Fruit fly (Drosophila melanogaster) whole organism, prepupa: ENCODE measurements around the gene Cyp311a1.

Experiments
- Blimp-1 ChIP-seq: fragments of 200-800 bp; sonication (Bioruptor generic); optimal IDR thresholded peaks from 3 replicates; lab custom pipeline; 2017; ENCODE audit warnings: missing biosample characterization, missing genetic modification characterization, mild to moderate bottlenecking, moderate library complexity, missing genetic modification reagents
- CG10669 ChIP-seq: fragments of 200-800 bp; sonication (Bioruptor generic); optimal IDR thresholded peaks from 3 replicates; lab custom pipeline; 2018; ENCODE audit warnings: missing biosample characterization, mild to moderate bottlenecking, missing genetic modification characterization, moderate library complexity
- CG11762 ChIP-seq: fragments of 200-800 bp; sonication (Bioruptor generic); optimal IDR thresholded peaks from 3 replicates; lab custom pipeline; 2016; ENCODE audit warnings: missing biosample characterization, missing genetic modification characterization; ENCODE audit not compliant: insufficient read depth
- CG11902 ChIP-seq: fragments of 200-800 bp; sonication (Bioruptor generic); optimal IDR thresholded peaks from 3 replicates; lab custom pipeline; 2016; ENCODE audit warnings: missing biosample characterization, missing genetic modification characterization
- CG15336 ChIP-seq: fragments of 200-800 bp; sonication (Bioruptor generic); IDR thresholded peaks from 2 replicates; pipeline ENCODE4 v1.3.6; 2022; ENCODE audit warnings: missing biosample characterization, missing genetic modification characterization
- CG1621 ChIP-seq: fragments of 200-800 bp; sonication (Bioruptor generic); optimal IDR thresholded peaks from 3 replicates; lab custom pipeline; 2018; ENCODE audit warnings: missing biosample characterization, mild to moderate bottlenecking, missing genetic modification characterization
- CG16779 ChIP-seq: fragments of 200-800 bp; sonication (Bioruptor generic); optimal IDR thresholded peaks from 3 replicates; lab custom pipeline; 2017; ENCODE audit warnings: missing biosample characterization, mild to moderate bottlenecking, missing genetic modification characterization
- CG31627 ChIP-seq: fragments of 200-800 bp; sonication (Bioruptor generic); optimal IDR thresholded peaks from 3 replicates; lab custom pipeline; 2016; ENCODE audit warnings: missing biosample characterization, missing genetic modification characterization
- CG32006 ChIP-seq: fragments of 200-800 bp; sonication (Bioruptor generic); optimal IDR thresholded peaks from 3 replicates; lab custom pipeline; 2017; ENCODE audit warnings: missing biosample characterization, mild to moderate bottlenecking, missing genetic modification characterization
- CG34406 ChIP-seq: fragments of 200-800 bp; sonication (Bioruptor generic); optimal IDR thresholded peaks from 3 replicates; lab custom pipeline; 2016; ENCODE audit warnings: missing biosample characterization, missing genetic modification characterization
- CG3919 ChIP-seq: fragments of 200-800 bp; sonication (Bioruptor generic); optimal IDR thresholded peaks from 3 replicates; lab custom pipeline; 2016; ENCODE audit warnings: missing biosample characterization, missing genetic modification characterization
- CG4318 ChIP-seq: fragments of 200-800 bp; sonication (Bioruptor generic); optimal IDR thresholded peaks from 3 replicates; lab custom pipeline; 2017; ENCODE audit warnings: missing biosample characterization, mild to moderate bottlenecking, missing genetic modification characterization
- CG6163 ChIP-seq: fragments of 200-800 bp; sonication (Bioruptor generic); IDR thresholded peaks from 3 replicates; pipeline ENCODE4 v1.3.6; 2022; ENCODE audit warnings: missing biosample characterization, missing genetic modification characterization
- CG6792 ChIP-seq: fragments of 200-800 bp; sonication (Bioruptor generic); optimal IDR thresholded peaks from 3 replicates; lab custom pipeline; 2016; ENCODE audit warnings: missing biosample characterization, missing genetic modification characterization
- CG6808 ChIP-seq: fragments of 200-800 bp; sonication (Bioruptor generic); optimal IDR thresholded peaks from 3 replicates; lab custom pipeline; 2017; ENCODE audit warnings: missing biosample characterization, missing genetic modification characterization, mild to moderate bottlenecking, moderate library complexity, missing genetic modification reagents
- CG6854 ChIP-seq: fragments of 200-800 bp; sonication (Bioruptor generic); optimal IDR thresholded peaks from 2 replicates; lab custom pipeline; 2017; ENCODE audit warnings: missing biosample characterization, mild to moderate bottlenecking, missing genetic modification characterization
- CG7368 ChIP-seq: fragments of 200-800 bp; sonication (Bioruptor generic); optimal IDR thresholded peaks from 3 replicates; lab custom pipeline; 2016; ENCODE audit warnings: missing biosample characterization, missing genetic modification characterization
- CG8119 ChIP-seq: fragments of 200-800 bp; sonication (Bioruptor generic); IDR thresholded peaks from 3 replicates; pipeline ENCODE4 v1.3.6; 2022; ENCODE audit warnings: missing biosample characterization, missing genetic modification characterization
- CG8319 ChIP-seq: fragments of 200-800 bp; sonication (Bioruptor generic); optimal IDR thresholded peaks from 3 replicates; lab custom pipeline; 2016; ENCODE audit warnings: missing biosample characterization, missing genetic modification characterization
- CG8632 ChIP-seq: fragments of 200-800 bp; sonication (Bioruptor generic); optimal IDR thresholded peaks from 3 replicates; lab custom pipeline; 2016; ENCODE audit warnings: missing biosample characterization, missing genetic modification characterization
- Eip75B ChIP-seq: fragments of 200-800 bp; sonication (Bioruptor generic); optimal IDR thresholded peaks from 3 replicates; lab custom pipeline; 2016; ENCODE audit warnings: missing biosample characterization, missing genetic modification characterization
- Eip78C ChIP-seq: fragments of 200-800 bp; sonication (Bioruptor generic); peaks from one replicate; lab custom pipeline; 2016; ENCODE audit warnings: missing biosample characterization, missing genetic modification characterization
- Eip93F ChIP-seq: fragments of 200-800 bp; sonication (Bioruptor generic); optimal IDR thresholded peaks from 2 replicates; lab custom pipeline; 2016; ENCODE audit warnings: missing biosample characterization, mild to moderate bottlenecking, missing genetic modification characterization
- Ets96B ChIP-seq: fragments of 200-800 bp; optimal IDR thresholded peaks from 2 replicates; lab custom pipeline; 2019; ENCODE audit warnings: missing biosample characterization, mild to moderate bottlenecking, missing genetic modification characterization, moderate library complexity
- Gug ChIP-seq: fragments of 200-800 bp; sonication (Bioruptor generic); IDR thresholded peaks from 2 replicates; pipeline ENCODE4 v1.3.6; 2022; ENCODE audit warnings: missing biosample characterization, missing genetic modification characterization
- Hr38 ChIP-seq: sonication (Bioruptor generic); optimal IDR thresholded peaks from 2 replicates; lab custom pipeline; 2016; ENCODE audit warnings: missing biosample characterization, missing genetic modification characterization
- Hr39 ChIP-seq: fragments of 200-800 bp; sonication (Bioruptor generic); optimal IDR thresholded peaks from 2 replicates; lab custom pipeline; 2016; ENCODE audit warnings: missing biosample characterization, missing genetic modification characterization
- Hr4 ChIP-seq: fragments of 200-800 bp; sonication (Bioruptor generic); optimal IDR thresholded peaks from 3 replicates; lab custom pipeline; 2016; ENCODE audit warnings: missing biosample characterization, missing genetic modification characterization
- Lpt ChIP-seq: fragments of 200-800 bp; sonication (Bioruptor generic); optimal IDR thresholded peaks from 3 replicates; lab custom pipeline; 2016; ENCODE audit warnings: missing biosample characterization, missing genetic modification characterization
- Met ChIP-seq: fragments of 200-800 bp; sonication (Bioruptor generic); optimal IDR thresholded peaks from 3 replicates; lab custom pipeline; 2016; ENCODE audit warnings: missing biosample characterization, missing genetic modification characterization
- OdsH ChIP-seq: fragments of 200-800 bp; sonication (Bioruptor generic); optimal IDR thresholded peaks from 3 replicates; lab custom pipeline; 2016; ENCODE audit warnings: missing biosample characterization, missing genetic modification characterization
- Smox ChIP-seq: fragments of 200-800 bp; sonication (Bioruptor generic); optimal IDR thresholded peaks from 3 replicates; lab custom pipeline; 2016; ENCODE audit warnings: missing biosample characterization, missing genetic modification characterization
- Sox14 ChIP-seq: fragments of 200-800 bp; sonication (Bioruptor generic); optimal IDR thresholded peaks from 3 replicates; lab custom pipeline; 2016; ENCODE audit warnings: missing biosample characterization, missing genetic modification characterization
- Sox15 ChIP-seq: fragments of 200-800 bp; sonication (Bioruptor generic); optimal IDR thresholded peaks from 3 replicates; lab custom pipeline; 2016; ENCODE audit warnings: missing biosample characterization, missing genetic modification characterization
- acj6 ChIP-seq: fragments of 200-800 bp; sonication (Bioruptor generic); optimal IDR thresholded peaks from 3 replicates; lab custom pipeline; 2016; ENCODE audit warnings: missing biosample characterization, missing genetic modification characterization
- cyc ChIP-seq: fragments of 200-800 bp; sonication (Bioruptor generic); optimal IDR thresholded peaks from 3 replicates; lab custom pipeline; 2016; ENCODE audit warnings: missing biosample characterization, missing genetic modification characterization
- dac ChIP-seq: fragments of 200-800 bp; sonication (Bioruptor generic); optimal IDR thresholded peaks from 2 replicates; lab custom pipeline; 2017; ENCODE audit warnings: missing biosample characterization, mild to moderate bottlenecking, missing genetic modification characterization
- dsx ChIP-seq: fragments of 200-800 bp; optimal IDR thresholded peaks from 3 replicates; lab custom pipeline; 2019; ENCODE audit warnings: missing biosample characterization, mild to moderate bottlenecking, missing genetic modification characterization, moderate library complexity; ENCODE audit not compliant: poor library complexity, severe bottlenecking
- eg ChIP-seq: fragments of 200-800 bp; sonication (Bioruptor generic); IDR thresholded peaks from 3 replicates; pipeline ENCODE4 v1.3.6; 2022; ENCODE audit warnings: missing biosample characterization, missing genetic modification characterization
- fd59A ChIP-seq: fragments of 200-800 bp; sonication (Bioruptor generic); optimal IDR thresholded peaks from 2 replicates; lab custom pipeline; 2017; ENCODE audit warnings: missing biosample characterization, mild to moderate bottlenecking, missing genetic modification characterization, missing genetic modification reagents
- fkh ChIP-seq: fragments of 200-800 bp; sonication (Bioruptor generic); optimal IDR thresholded peaks from 3 replicates; lab custom pipeline; 2017; ENCODE audit warnings: missing biosample characterization, mild to moderate bottlenecking, missing genetic modification characterization, moderate library complexity
- lz ChIP-seq: fragments of 200-800 bp; sonication (Bioruptor generic); optimal IDR thresholded peaks from 3 replicates; lab custom pipeline; 2016; ENCODE audit warnings: missing biosample characterization, missing genetic modification characterization
- net ChIP-seq: fragments of 200-800 bp; sonication (Bioruptor generic); optimal IDR thresholded peaks from 3 replicates; lab custom pipeline; 2016; ENCODE audit warnings: missing biosample characterization, missing genetic modification characterization
- pdm3 ChIP-seq: fragments of 200-800 bp; sonication (Bioruptor generic); optimal IDR thresholded peaks from 3 replicates; lab custom pipeline; 2016; ENCODE audit warnings: missing biosample characterization, missing genetic modification characterization
- salr ChIP-seq, 2 experiments: fragments of 200-800 bp; sonication (Bioruptor generic); optimal IDR thresholded peaks; 3 replicates each; lab custom pipeline; 2016 to 2018; ENCODE audit warnings: missing biosample characterization in 2 of 2, missing genetic modification characterization in 2 of 2, mild to moderate bottlenecking in 1 of 2
- spab ChIP-seq: fragments of 200-800 bp; sonication (Bioruptor generic); optimal IDR thresholded peaks from 2 replicates; lab custom pipeline; 2017; ENCODE audit warnings: missing biosample characterization, mild to moderate bottlenecking, missing genetic modification characterization, missing genetic modification reagents
- ss ChIP-seq, 2 experiments: fragments of 200-800 bp; sonication (Bioruptor generic); optimal IDR thresholded peaks; 2 replicates in 1 of 2; 3 replicates in 1 of 2; lab custom pipeline; 2017 to 2018; ENCODE audit warnings: mild to moderate bottlenecking in 2 of 2, missing biosample characterization in 2 of 2, missing genetic modification characterization in 2 of 2, moderate library complexity in 1 of 2
- svp ChIP-seq: fragments of 200-800 bp; sonication (Bioruptor generic); peaks from one replicate; lab custom pipeline; 2016; ENCODE audit warnings: missing biosample characterization, missing genetic modification characterization
- topi ChIP-seq: fragments of 200-800 bp; sonication (Bioruptor generic); optimal IDR thresholded peaks from 3 replicates; lab custom pipeline; 2016; ENCODE audit warnings: missing biosample characterization, missing genetic modification characterization
- vri ChIP-seq: fragments of 200-800 bp; sonication (Bioruptor generic); optimal IDR thresholded peaks from 3 replicates; lab custom pipeline; 2016; ENCODE audit warnings: missing biosample characterization, mild to moderate bottlenecking, missing genetic modification characterization

The Cyp311a1 gene

dm6 chrX:12031400-12031799, at the start of gene Cyp311a1:
Gene Cyp311a1, minus strand, starts transcription at chrX:12031465.
- TF ChIP-seq topi = no peak
- no peak for TF ChIP-seq Smox (GFP tag; lab: Kevin White, UChicago)
- TF ChIP-seq eg = 0 out of 3 replicates have a peak, but pooled peaks have one; percentile 7
- TF ChIP-seq CG15336 (GFP tag; lab: Robert Waterston, UW) = peak; percentile 52; the same call in 1 of the 2 replicates
- TF ChIP-seq CG10669 (GFP tag; lab: Kevin White, UChicago) = no peak
- no peak for TF ChIP-seq Hr39 (GFP tag; lab: Kevin White, UChicago)
- peak; percentile 39; the same call in 1 of the 3 replicates for TF ChIP-seq CG8119
- no peak for TF ChIP-seq net (GFP tag; lab: Kevin White, UChicago)
- TF ChIP-seq CG11762 (GFP tag; lab: Kevin White, UChicago) = no peak
- TF ChIP-seq Eip78C (GFP tag; lab: Kevin White, UChicago) = peak; percentile 43
- TF ChIP-seq lz = no peak
- TF ChIP-seq, all 60 proteins: peak for 4

- TF ChIP-seq CG8119 (0 out of 3 replicates have a peak, but pooled peaks have one; percentile 27), CG6808 (no peak), CG6854 (no peak), topi (no peak), Lpt (GFP tag; lab: Kevin White, UChicago) (no peak), Eip93F (no peak), lz (no peak), fd59A (GFP tag; lab: Kevin White, UChicago) (no peak), pdm3 (GFP tag; lab: Kevin White, UChicago) (no peak), CG34406 (GFP tag; lab: Kevin White, UChicago) (no peak), Sox15 (GFP tag; lab: Kevin White, UChicago) (no peak), Blimp-1 (GFP tag; lab: Kevin White, UChicago) (no peak), acj6 (GFP tag; lab: Kevin White, UChicago) (no peak), CG32006 (GFP tag; lab: Kevin White, UChicago) (peak; percentile 30), CG16779 (no peak), ss (GFP tag; optimal IDR thresholded peaks at IDR 0.05; lab: Kevin White, UChicago) (peak in 1 of 2 experiments; percentile 24), Met (GFP tag; lab: Kevin White, UChicago) (no peak), CG6163 (no peak), svp (GFP tag; lab: Kevin White, UChicago) (peak; percentile 7), cyc (GFP tag; lab: Kevin White, UChicago) (no peak), OdsH (GFP tag; lab: Kevin White, UChicago) (no peak), CG8319 (GFP tag; lab: Kevin White, UChicago) (no peak), vri (GFP tag; lab: Kevin White, UChicago) (no peak), spab (GFP tag; lab: Kevin White, UChicago) (no peak), Hr38 (GFP tag; lab: Kevin White, UChicago) (no peak), eg (no peak), salr (GFP tag; optimal IDR thresholded peaks at IDR 0.05; lab: Kevin White, UChicago) (no peak), Smox (GFP tag; lab: Kevin White, UChicago) (no peak), Eip75B (GFP tag; lab: Kevin White, UChicago) (no peak), CG15336 (GFP tag; lab: Robert Waterston, UW) (no peak), Sox14 (GFP tag; lab: Kevin White, UChicago) (no peak), dac (no peak), CG1621 (no peak), fkh (GFP tag; lab: Kevin White, UChicago) (no peak), Gug (GFP tag; lab: Robert Waterston, UW) (no peak), dsx (GFP tag; lab: Kevin White, UChicago) (no peak), Ets96B (tag; lab: Kevin White, UChicago) (peak; percentile 48), CG3919 (GFP tag; lab: Kevin White, UChicago) (no peak), CG4318 (GFP tag; lab: Kevin White, UChicago) (no peak), Hr4 (GFP tag; lab: Kevin White, UChicago) (no peak), CG11902 (GFP tag; lab: Kevin White, UChicago) (no peak), CG10669 (GFP tag; lab: Kevin White, UChicago) (peak; percentile 22), CG6792 (GFP tag; lab: Kevin White, UChicago) (peak; percentile 8), CG7368 (GFP tag; lab: Kevin White, UChicago) (no peak), CG31627 (GFP tag; lab: Kevin White, UChicago) (no peak), CG8632 (GFP tag; lab: Kevin White, UChicago) (no peak)
Observed at dm6 chrX:12076243-12076642, 45.0 kb upstream of the Cyp311a1 start.
